Worm (Caenorhabditis elegans) whole organism, midembryonic: ENCODE data around the gene K07H8.9.

ENCODE experiments used
- T22C8.4 ChIP-seq: fragments of 200-800 bp; sonication (Bioruptor generic); IDR thresholded peaks from 2 replicates; pipeline ENCODE4 v1.3.6; 2022; ENCODE audit warnings: missing genetic modification characterization, missing compliant biosample characterization
- cog-1 ChIP-seq: sonication (generic microtip); optimal IDR thresholded peaks from 2 replicates; lab custom pipeline; 2016; ENCODE audit warnings: missing genetic modification characterization, missing compliant biosample characterization
- flt-1 ChIP-seq: fragments of 200-800 bp; sonication (Bioruptor generic); IDR thresholded peaks from 2 replicates; pipeline ENCODE4 v1.3.6; 2022; ENCODE audit warnings: missing genetic modification characterization, missing compliant biosample characterization
- klf-2 ChIP-seq: fragments of 200-800 bp; sonication (Bioruptor generic); conservative IDR thresholded peaks from 2 replicates; pipeline ENCODE4 v1.3.6; 2022; ENCODE audit warnings: missing genetic modification reagents, missing genetic modification characterization, missing compliant biosample characterization
- med-1 ChIP-seq: sonication (generic microtip); optimal IDR thresholded peaks from 2 replicates; lab custom pipeline; 2017; ENCODE audit warnings: missing genetic modification characterization, mild to moderate bottlenecking, missing compliant biosample characterization, antibody characterized with exemption, missing genetic modification reagents; ENCODE audit not compliant: insufficient read depth
- ref-1 ChIP-seq: fragments of 200-800 bp; sonication (Bioruptor generic); conservative IDR thresholded peaks from 2 replicates; pipeline ENCODE4 v1.3.6; 2022; ENCODE audit warnings: missing genetic modification reagents, missing genetic modification characterization, missing compliant biosample characterization
- tab-1 ChIP-seq: fragments of 200-800 bp; sonication (Bioruptor generic); IDR thresholded peaks from 2 replicates; pipeline ENCODE4 v1.3.6; 2022; ENCODE audit warnings: missing genetic modification characterization, missing compliant biosample characterization
- ztf-23 ChIP-seq: fragments of 200-800 bp; sonication (Bioruptor generic); IDR thresholded peaks from 2 replicates; pipeline ENCODE4 v1.3.6; 2022; ENCODE audit warnings: missing genetic modification reagents, missing genetic modification characterization, missing compliant biosample characterization
- ztf-29 ChIP-seq: fragments of 200-800 bp; sonication (Bioruptor generic); IDR thresholded peaks from 2 replicates; pipeline ENCODE4 v1.3.6; 2022; ENCODE audit warnings: missing genetic modification reagents, missing genetic modification characterization, missing compliant biosample characterization

- TF ChIP-seq med-1 = no peak
- TF ChIP-seq T22C8.4 = no peak
- no peak for TF ChIP-seq flt-1 (GFP tag; lab: Robert Waterston, UW)
- no peak for TF ChIP-seq cog-1 (tag; lab: Kevin White, UChicago)
- no peak for TF ChIP-seq ztf-23
- TF ChIP-seq klf-2 (GFP tag; lab: Robert Waterston, UW) = no peak
- TF ChIP-seq ztf-29 = no peak
- no peak for TF ChIP-seq ref-1 (GFP tag; lab: Robert Waterston, UW)
- TF ChIP-seq tab-1 (GFP tag; lab: Robert Waterston, UW) = no peak
These were observed 31.1 kb downstream of the K07H8.9 start for ce11 chrIV:8255221-8255620.
